Worm (Caenorhabditis elegans) whole organism, L4/young adult: ENCODE data around the gene nhx-3.

ENCODE experiments used
- W03F9.2 ChIP-seq: fragments of 150-350 bp; optimal IDR thresholded peaks from 2 replicates; lab custom pipeline; 2014; ENCODE audit warnings: missing biosample characterization, missing genetic modification characterization
- him-1 ChIP-seq: sonication (generic microtip); optimal IDR thresholded peaks from 2 replicates; lab custom pipeline; 2016; ENCODE audit warnings: missing genotype, missing genetic modification reagents, missing genetic modification characterization, missing compliant biosample characterization

DNA sequence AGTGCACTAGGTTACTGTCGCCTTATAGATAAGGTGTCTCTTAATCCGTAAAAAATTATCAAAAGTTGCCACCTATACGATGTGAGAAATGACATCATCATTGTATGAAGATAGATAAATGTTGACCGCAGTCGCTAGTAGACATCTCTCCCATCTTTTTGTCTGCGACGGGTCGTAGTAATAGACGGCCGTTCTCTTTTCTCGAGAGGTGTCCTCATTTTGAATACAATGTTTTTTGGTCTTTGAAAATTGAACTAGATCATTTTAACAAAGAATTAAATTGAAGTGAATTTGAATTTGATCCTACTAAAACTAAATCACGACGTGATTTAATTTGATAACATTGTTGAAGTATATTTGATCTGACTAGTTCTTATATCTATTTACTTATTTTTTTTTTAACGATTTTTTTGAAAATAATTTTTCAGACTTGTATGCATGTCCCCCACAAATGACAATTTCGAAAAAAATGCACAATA lies 36.7 kb downstream of the nhx-3 start, which contains the start of the genes str-31 and nhr-172:
- TF ChIP-seq him-1 (tag; lab: Kevin White, UChicago) (no peak), W03F9.2 (tag; lab: Kevin White, UChicago) (no peak)
